Worm (Caenorhabditis elegans): ENCODE measurements around the gene glr-7.

The glr-7 gene

DNA sequence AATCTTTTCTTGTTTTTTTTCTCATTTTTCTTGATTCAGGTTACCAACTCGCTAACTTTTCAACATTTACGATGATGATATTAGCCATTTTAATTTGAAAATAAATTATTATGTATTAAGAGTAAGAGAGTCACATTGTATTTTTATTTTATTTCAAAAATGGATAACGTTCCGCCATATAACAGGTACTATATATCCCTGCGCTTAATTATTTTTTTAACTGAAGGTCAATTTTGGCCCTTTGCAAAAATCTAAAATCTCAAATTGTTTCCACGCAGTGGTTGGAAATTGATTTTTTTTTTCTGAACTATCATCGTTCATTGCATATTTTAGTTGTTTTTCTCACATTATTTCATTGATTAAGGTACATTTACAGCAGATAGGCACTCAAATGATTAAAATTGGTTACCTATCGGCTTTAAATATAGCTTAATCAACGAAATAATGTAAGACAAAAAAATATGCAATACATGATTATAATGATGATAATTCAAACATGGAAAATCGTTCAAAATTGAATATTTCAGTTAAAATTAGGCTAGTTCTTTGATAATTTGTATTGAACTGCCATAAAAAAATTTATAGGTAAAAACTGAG is 54.9 kb downstream of the glr-7 start (continued):
- TF ChIP-seq ztf-22 (GFP tag; optimal IDR thresholded peaks at IDR 0.05) = peak; percentile 33
- no peak for TF ChIP-seq mxl-1 (tag; optimal IDR thresholded peaks at IDR 0.05)
- no peak for TF ChIP-seq xnd-1 (tag; optimal IDR thresholded peaks at IDR 0.05)
- no peak for TF ChIP-seq Y67H2A.10 (GFP tag; conservative IDR thresholded peaks at IDR 0.05)
- TF ChIP-seq athp-1 (tag; optimal IDR thresholded peaks at IDR 0.05) = no peak
- TF ChIP-seq hsf-1 (GFP tag; IDR thresholded peaks at IDR 0.05) = no peak
- TF ChIP-seq dox-1 (GFP tag; IDR thresholded peaks at IDR 0.05) = peak; percentile 86
- no peak for TF ChIP-seq F49E8.2 (tag; optimal IDR thresholded peaks at IDR 0.05; ENCODE audit: insufficient read depth)
- no peak for TF ChIP-seq cebp-1 (GFP tag; IDR thresholded peaks at IDR 0.05)
- peak; percentile 87 for TF ChIP-seq cebp-1 (tag; optimal IDR thresholded peaks at IDR 0.05)
- TF ChIP-seq ets-4 (GFP tag; optimal IDR thresholded peaks at IDR 0.05) = no peak
- TF ChIP-seq F23B12.7 (tag; optimal IDR thresholded peaks at IDR 0.05; ENCODE audit: insufficient read depth) = peak; percentile 87
- no peak for TF ChIP-seq ceh-100 (GFP tag; IDR thresholded peaks at IDR 0.05)
- TF ChIP-seq tlf-1 (GFP tag; optimal IDR thresholded peaks at IDR 0.05) = peak; percentile 91
- TF ChIP-seq madf-10 (tag; optimal IDR thresholded peaks at IDR 0.05) = peak; percentile 87
- no peak for TF ChIP-seq F57C9.4 (tag; optimal IDR thresholded peaks at IDR 0.05)
- TF ChIP-seq ccch-3 (GFP tag; optimal IDR thresholded peaks at IDR 0.05) = peak; percentile 60
- no peak for TF ChIP-seq sptf-2 (GFP tag; optimal IDR thresholded peaks at IDR 0.05)
- peak; percentile 68 for TF ChIP-seq K12H6.12 (tag; optimal IDR thresholded peaks at IDR 0.05)
- no peak for TF ChIP-seq egl-18 (GFP tag; IDR thresholded peaks at IDR 0.05)
- no peak for TF ChIP-seq lsl-1 (GFP tag; optimal IDR thresholded peaks at IDR 0.05)
- TF ChIP-seq F37B4.10 (GFP tag; IDR thresholded peaks at IDR 0.05) = no peak
- TF ChIP-seq F33H1.4 (GFP tag; IDR thresholded peaks at IDR 0.05) = no peak
- peak; percentile 48 for TF ChIP-seq T07F8.4 (tag; optimal IDR thresholded peaks at IDR 0.05)
- no peak for TF ChIP-seq F39B2.1 (GFP tag; IDR thresholded peaks at IDR 0.05)
- TF ChIP-seq B0035.1 (tag; optimal IDR thresholded peaks at IDR 0.05) = peak; percentile 81
- no peak for TF ChIP-seq lin-26 (GFP tag; IDR thresholded peaks at IDR 0.05)
- TF ChIP-seq pha-4 (tag; optimal IDR thresholded peaks at IDR 0.05) = no peak
- TF ChIP-seq Y56A3A.18 (GFP tag; IDR thresholded peaks at IDR 0.05) = peak; percentile 95
- peak; percentile 62 for TF ChIP-seq atf-7 (tag; optimal IDR thresholded peaks at IDR 0.05)
- peak; percentile 93 for TF ChIP-seq repo-1 (tag; optimal IDR thresholded peaks at IDR 0.05)
